Worm (Caenorhabditis elegans): Measurements from ENCODE around the gene F28H7.8.

The F28H7.8 gene

DNA sequence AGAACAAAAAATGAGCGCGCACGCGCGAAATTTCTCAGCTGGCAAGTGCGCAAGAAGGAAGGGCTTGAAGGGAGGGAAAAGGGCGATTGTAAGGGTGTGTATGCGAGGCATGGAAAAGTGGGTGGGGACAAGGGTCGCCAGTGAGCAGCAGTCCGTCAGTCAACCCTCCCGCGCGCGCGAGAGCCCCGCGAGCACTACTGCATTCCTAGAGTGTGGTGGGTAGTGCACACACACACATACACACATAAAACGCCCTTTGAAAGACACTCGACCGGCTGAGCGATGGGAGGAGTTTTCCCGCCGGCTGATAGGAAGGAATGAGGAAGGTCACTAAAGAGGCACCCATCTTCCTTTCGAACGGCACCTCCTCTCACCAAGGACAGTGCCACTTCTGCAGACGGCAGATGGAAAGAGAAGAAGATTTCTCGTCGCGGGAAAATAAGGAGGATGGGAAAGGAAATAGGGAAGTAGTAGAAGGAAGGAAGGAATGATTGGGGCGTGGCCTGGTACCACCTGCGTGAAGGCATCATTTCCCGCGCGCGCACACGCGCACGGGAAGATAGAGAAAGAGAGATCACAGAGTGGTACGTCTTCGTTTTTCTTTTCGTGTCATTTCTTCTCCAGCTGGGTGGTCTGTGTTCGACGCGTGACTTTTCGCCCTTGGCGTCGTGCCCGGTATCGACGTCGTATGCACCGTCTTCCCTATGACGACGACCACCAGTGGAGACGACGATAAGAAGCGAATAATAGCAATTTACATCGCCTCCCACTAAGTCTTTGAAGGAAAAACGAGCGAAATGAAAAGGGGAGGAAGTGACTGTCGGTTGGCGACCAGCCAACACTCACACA, 41.7 kb upstream of the F28H7.8 start (continued):
- TF ChIP-seq F23B12.7 (tag; optimal IDR thresholded peaks at IDR 0.05; ENCODE audit: insufficient read depth) (no peak), somi-1 (GFP tag; optimal IDR thresholded peaks at IDR 0.05) (peak; percentile 16), rec-8 (tag; optimal IDR thresholded peaks at IDR 0.05) (no peak), hmg-20 (GFP tag; IDR thresholded peaks at IDR 0.05) (no peak), dox-1 (GFP tag; IDR thresholded peaks at IDR 0.05) (peak; percentile 36; the same call in 1 of the 2 replicates), rpc-1 (optimal IDR thresholded peaks at IDR 0.05) (no peak), rpc-1 (tag; optimal IDR thresholded peaks at IDR 0.05) (no peak), egrh-3 (GFP tag; IDR thresholded peaks at IDR 0.05) (peak; percentile 70; the same call in 1 of the 2 replicates), fkh-3 (tag; optimal IDR thresholded peaks at IDR 0.05) (no peak), sdz-38 (tag; optimal IDR thresholded peaks at IDR 0.05) (no peak), tbp1 (GFP tag; optimal IDR thresholded peaks at IDR 0.05) (no peak), nfyb-1 (GFP tag; IDR thresholded peaks at IDR 0.05) (0 out of 2 replicates have a peak, but pooled peaks have one; percentile 8), F57C9.4 (tag; optimal IDR thresholded peaks at IDR 0.05) (no peak), nhr-179 (tag; optimal IDR thresholded peaks at IDR 0.05) (no peak), nfya-2 (GFP tag; IDR thresholded peaks at IDR 0.05) (no peak), atf-7 (tag; optimal IDR thresholded peaks at IDR 0.05) (no peak), madf-10 (tag; optimal IDR thresholded peaks at IDR 0.05) (no peak), hmg-1.2 (GFP tag; IDR thresholded peaks at IDR 0.05) (0 out of 2 replicates have a peak, but pooled peaks have one; percentile 12), aptf-3 (GFP tag; IDR thresholded peaks at IDR 0.05) (no peak), efl-1 (GFP tag; optimal IDR thresholded peaks at IDR 0.05) (no peak), lin-26 (GFP tag; IDR thresholded peaks at IDR 0.05) (peak; percentile 45; the same call in 1 of the 2 replicates), B0035.1 (tag; optimal IDR thresholded peaks at IDR 0.05) (no peak), ztf-26 (tag; optimal IDR thresholded peaks at IDR 0.05) (peak; percentile 47), Y53G8AR.9 (GFP tag; conservative IDR thresholded peaks at IDR 0.05) (0 out of 2 replicates have a peak, but pooled peaks have one; percentile 19), Y95B8A.8 (GFP tag; IDR thresholded peaks at IDR 0.05) (0 out of 2 replicates have a peak, but pooled peaks have one; percentile 42), nhr-80 (tag; optimal IDR thresholded peaks at IDR 0.05) (no peak), ZK185.1 (tag; optimal IDR thresholded peaks at IDR 0.05; ENCODE audit: poor library complexity, severe bottlenecking) (no peak)

DNA sequence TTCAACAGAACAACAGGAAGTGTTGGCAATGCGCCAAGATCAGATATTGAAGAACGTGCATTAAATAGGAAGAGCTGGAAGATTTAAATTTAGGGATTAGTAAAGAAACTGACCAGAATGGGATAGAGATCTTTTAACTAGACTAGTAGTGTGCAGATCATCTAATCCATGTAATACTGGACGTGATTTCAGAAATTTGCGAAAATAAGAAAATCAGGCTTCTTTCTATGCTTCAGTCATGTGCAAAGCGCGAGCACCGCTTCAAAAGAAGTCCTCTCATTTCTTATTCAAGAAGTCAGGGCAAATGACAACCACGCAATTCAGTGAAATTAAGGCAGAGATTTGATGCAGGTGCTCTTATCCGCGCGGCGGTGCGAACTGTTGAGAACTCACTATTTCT, 40.7 kb upstream of the F28H7.8 start:
- no peak for TF ChIP-seq ceh-27 (GFP tag; optimal IDR thresholded peaks at IDR 0.05)
- TF ChIP-seq mxl-1 (tag; optimal IDR thresholded peaks at IDR 0.05), result no peak
- no peak for TF ChIP-seq chd-7 (tag; optimal IDR thresholded peaks at IDR 0.05)
- TF ChIP-seq Y95B8A.8 (GFP tag; IDR thresholded peaks at IDR 0.05), result no peak
- no peak for TF ChIP-seq mel-28 (tag; optimal IDR thresholded peaks at IDR 0.05; ENCODE audit: borderline replicate concordance)
- TF ChIP-seq attf-5 (GFP tag; optimal IDR thresholded peaks at IDR 0.05), result no peak
- no peak for TF ChIP-seq ceh-40 (GFP tag; IDR thresholded peaks at IDR 0.05)
- TF ChIP-seq egl-18 (GFP tag; IDR thresholded peaks at IDR 0.05), result no peak
- no peak for TF ChIP-seq let-607 (tag; optimal IDR thresholded peaks at IDR 0.05)
- TF ChIP-seq F55B11.4 (tag; optimal IDR thresholded peaks at IDR 0.05; ENCODE audit: borderline replicate concordance, insufficient read depth), result no peak
